Fruit fly (Drosophila melanogaster) whole organism, adult: Measurements from ENCODE around the gene anne.
A peak's percentile ranks its signal among the peaks of the same experiment; 100 is the strongest.

Experiments used
- CG11617 ChIP-seq: fragments of 200-800 bp; sonication (Bioruptor generic); optimal IDR thresholded peaks from 2 replicates; lab custom pipeline; 2017; ENCODE audit warnings: mild to moderate bottlenecking, missing biosample characterization, missing genetic modification reagents, missing genetic modification characterization
- CG1620 ChIP-seq: fragments of 200-800 bp; sonication (Bioruptor generic); optimal IDR thresholded peaks from 2 replicates; lab custom pipeline; 2016; ENCODE audit warnings: missing biosample characterization, missing genetic modification characterization
- CG33017 ChIP-seq: fragments of 200-800 bp; sonication (Bioruptor generic); optimal IDR thresholded peaks from 2 replicates; lab custom pipeline; 2018; ENCODE audit warnings: missing biosample characterization, mild to moderate bottlenecking, missing genetic modification characterization, moderate library complexity
- CG5204 ChIP-seq: fragments of 200-800 bp; sonication (Bioruptor generic); optimal IDR thresholded peaks from 2 replicates; lab custom pipeline; 2016; ENCODE audit warnings: missing biosample characterization, missing genetic modification characterization
- CG7045 ChIP-seq: fragments of 200-800 bp; sonication (Bioruptor generic); optimal IDR thresholded peaks from 2 replicates; lab custom pipeline; 2017; ENCODE audit warnings: missing biosample characterization, mild to moderate bottlenecking, missing genetic modification characterization
- Clk ChIP-seq: fragments of 200-800 bp; sonication (Bioruptor generic); optimal IDR thresholded peaks from 2 replicates; lab custom pipeline; 2017; ENCODE audit warnings: missing biosample characterization, missing genetic modification characterization
- Crg-1 ChIP-seq: fragments of 200-800 bp; sonication (Bioruptor generic); optimal IDR thresholded peaks from 2 replicates; lab custom pipeline; 2016; ENCODE audit warnings: missing biosample characterization, missing genetic modification characterization
- Mnt ChIP-seq: fragments of 200-800 bp; sonication (Bioruptor generic); optimal IDR thresholded peaks from 2 replicates; lab custom pipeline; 2016; ENCODE audit warnings: missing biosample characterization, mild to moderate bottlenecking, missing genetic modification characterization
- bab1 ChIP-seq: fragments of 200-800 bp; sonication (Bioruptor generic); optimal IDR thresholded peaks from 3 replicates; lab custom pipeline; 2019; ENCODE audit warnings: missing biosample characterization, mild to moderate bottlenecking, missing genetic modification characterization, moderate library complexity
- kay ChIP-seq: fragments of 200-800 bp; sonication (Bioruptor generic); peaks from one replicate; lab custom pipeline; 2016; ENCODE audit warnings: missing biosample characterization, missing genetic modification characterization, borderline replicate concordance
- tj ChIP-seq: fragments of 200-800 bp; sonication (Bioruptor generic); optimal IDR thresholded peaks from 3 replicates; lab custom pipeline; 2017; ENCODE audit warnings: missing biosample characterization, mild to moderate bottlenecking, missing genetic modification characterization, moderate library complexity

dm6 chr4:128884-129457 lies 3.0 kb upstream of the anne start:
- TF ChIP-seq bab1 (GFP tag; lab: Kevin White, UChicago) (no peak), CG5204 (GFP tag; lab: Kevin White, UChicago) (no peak), Crg-1 (GFP tag; lab: Kevin White, UChicago) (no peak), tj (no peak), kay (GFP tag; lab: Kevin White, UChicago) (peak; percentile 94), CG11617 (GFP tag; lab: Kevin White, UChicago) (no peak), Clk (no peak), CG7045 (GFP tag; lab: Kevin White, UChicago) (no peak), CG33017 (tag; lab: Kevin White, UChicago) (no peak), Mnt (GFP tag; lab: Kevin White, UChicago) (no peak), CG1620 (GFP tag; lab: Kevin White, UChicago) (no peak)
